Fruit fly (Drosophila melanogaster): ENCODE data around the gene Cad86C.

Gene Cad86C

dm6 chr3R:10788186-10788585, 38.7 kb upstream of the Cad86C start, which contains the start of the genes Art1 and Mcm5 (continued):
- TF ChIP-seq unc-4 (GFP tag; IDR thresholded peaks at IDR 0.05; ENCODE audit: partially characterized antibody) (peak; percentile 92), CG18619 (GFP tag; optimal IDR thresholded peaks at IDR 0.05) (no peak), CG14965 (GFP tag; optimal IDR thresholded peaks at IDR 0.05; ENCODE audit: borderline replicate concordance) (no peak), vfl (GFP tag; optimal IDR thresholded peaks at IDR 0.05) (no peak), amos (GFP tag; IDR thresholded peaks at IDR 0.05; ENCODE audit: partially characterized antibody) (peak; percentile 86), CG18011 (GFP tag; optimal IDR thresholded peaks at IDR 0.05) (no peak), Antp (GFP tag; optimal IDR thresholded peaks at IDR 0.05) (peak; percentile 53), CG15514 (GFP tag; optimal IDR thresholded peaks at IDR 0.05) (peak; percentile 90), Dfd (GFP tag; optimal IDR thresholded peaks at IDR 0.05) (no peak), Sin3A (optimal IDR thresholded peaks at IDR 0.05) (peak; percentile 99), Ptx1 (GFP tag; IDR thresholded peaks at IDR 0.05) (no peak), CG17385 (GFP tag; optimal IDR thresholded peaks at IDR 0.05) (peak; percentile 2), odd (GFP tag; optimal IDR thresholded peaks at IDR 0.05) (no peak), CG2120 (GFP tag; optimal IDR thresholded peaks at IDR 0.05) (peak; percentile 68), Sox100B (GFP tag; optimal IDR thresholded peaks at IDR 0.05) (peak; percentile 8), Hey (tag; optimal IDR thresholded peaks at IDR 0.05) (no peak), pho (GFP tag; optimal IDR thresholded peaks at IDR 0.05) (peak; percentile 60), HLH4C (GFP tag; IDR thresholded peaks at IDR 0.05; ENCODE audit: partially characterized antibody) (peak; percentile 89), CG31388 (GFP tag; optimal IDR thresholded peaks at IDR 0.05) (no peak), btn (GFP tag; optimal IDR thresholded peaks at IDR 0.05) (no peak), dmrt99B (tag; optimal IDR thresholded peaks at IDR 0.05) (no peak), CG33557 (GFP tag; optimal IDR thresholded peaks at IDR 0.05) (peak; percentile 41), ssp (GFP tag; IDR thresholded peaks at IDR 0.05) (peak; percentile 42), CoRest (tag; optimal IDR thresholded peaks at IDR 0.05) (peak; percentile 80), CG4707 (GFP tag; optimal IDR thresholded peaks at IDR 0.05) (no peak), sima (GFP tag; optimal IDR thresholded peaks at IDR 0.05) (no peak), lola (GFP tag; optimal IDR thresholded peaks at IDR 0.05) (peak in 1 of 3 experiments; percentile 42), GATAe (GFP tag; conservative IDR thresholded peaks at IDR 0.05) (no peak), CG17912 (GFP tag; optimal IDR thresholded peaks at IDR 0.05) (no peak), Ravus (GFP tag; IDR thresholded peaks at IDR 0.05) (no peak), slp2 (GFP tag; optimal IDR thresholded peaks at IDR 0.05) (peak; percentile 38), NFAT (GFP tag; IDR thresholded peaks at IDR 0.05) (peak; percentile 25; the same call in 1 of the 2 replicates), CG8478 (optimal IDR thresholded peaks at IDR 0.05) (no peak), CG18599 (GFP tag; optimal IDR thresholded peaks at IDR 0.05) (peak; percentile 17), twi (tag; optimal IDR thresholded peaks at IDR 0.05) (peak; percentile 22), Eip74EF (GFP tag; optimal IDR thresholded peaks at IDR 0.05) (no peak), CG12155 (GFP tag; optimal IDR thresholded peaks at IDR 0.05) (peak; percentile 61), CG34376 (GFP tag; optimal IDR thresholded peaks at IDR 0.05) (no peak), Hmr (GFP tag; optimal IDR thresholded peaks at IDR 0.05) (no peak), CG13123 (GFP tag; optimal IDR thresholded peaks at IDR 0.05) (peak; percentile 12), ash1 (GFP tag; optimal IDR thresholded peaks at IDR 0.05) (no peak), chn (GFP tag; optimal IDR thresholded peaks at IDR 0.05) (peak; percentile 53), Doc3 (GFP tag; IDR thresholded peaks at IDR 0.05; ENCODE audit: partially characterized antibody) (peak; percentile 96), Opbp (GFP tag; IDR thresholded peaks at IDR 0.05; ENCODE audit: partially characterized antibody) (peak; percentile 80), CG9437 (GFP tag; optimal IDR thresholded peaks at IDR 0.05) (no peak), her (GFP tag; optimal IDR thresholded peaks at IDR 0.05) (no peak), Lim3 (GFP tag; IDR thresholded peaks at IDR 0.05) (no peak), org-1 (GFP tag; optimal IDR thresholded peaks at IDR 0.05) (no peak), CG8388 (GFP tag; optimal IDR thresholded peaks at IDR 0.05) (no peak), bsh (GFP tag; optimal IDR thresholded peaks at IDR 0.05) (no peak)
